Worm (Caenorhabditis elegans) whole organism, L1 larva: Measurements from ENCODE around the gene otpl-4.

Experiments
- C04F5.9 ChIP-seq: sonication (generic microtip); optimal IDR thresholded peaks from 2 replicates; lab custom pipeline; 2016; ENCODE audit warnings: missing genetic modification characterization, missing compliant biosample characterization
- C34B4.2 ChIP-seq: sonication (generic microtip); optimal IDR thresholded peaks from 2 replicates; lab custom pipeline; 2017; ENCODE audit warnings: mild to moderate bottlenecking, missing genetic modification characterization, missing compliant biosample characterization
- Y116A8C.19 ChIP-seq: sonication (generic microtip); optimal IDR thresholded peaks from 2 replicates; lab custom pipeline; 2016; ENCODE audit warnings: missing compliant biosample characterization, missing genetic modification characterization, borderline replicate concordance
- aha-1 ChIP-seq: fragments of 150-350 bp; optimal IDR thresholded peaks from 2 replicates; lab custom pipeline; 2014; ENCODE audit warnings: missing biosample characterization, missing genetic modification characterization
- alr-1 ChIP-seq: fragments of 200-800 bp; sonication (Bioruptor generic); optimal IDR thresholded peaks from 2 replicates; lab custom pipeline; 2018; ENCODE audit warnings: borderline replicate concordance, mild to moderate bottlenecking, missing genetic modification characterization, missing compliant biosample characterization
- ceh-63 ChIP-seq: fragments of 200-800 bp; sonication (Bioruptor generic); optimal IDR thresholded peaks from 2 replicates; lab custom pipeline; 2018; ENCODE audit warnings: mild to moderate bottlenecking, missing genetic modification characterization, missing compliant biosample characterization
- ceh-8 ChIP-seq: fragments of 200-800 bp; sonication (Bioruptor generic); optimal IDR thresholded peaks from 2 replicates; lab custom pipeline; 2018; ENCODE audit warnings: mild to moderate bottlenecking, missing genetic modification characterization, moderate library complexity, missing compliant biosample characterization
- ceh-82 ChIP-seq, 3 experiments: fragments of 150-350 bp in 1 of 3; sonication (generic microtip) in 2 of 3; optimal IDR thresholded peaks; 2 replicates each; lab custom pipeline; 2014 to 2017; ENCODE audit warnings: missing biosample characterization in 3 of 3, missing genetic modification characterization in 3 of 3
- ceh-88 ChIP-seq: fragments of 200-800 bp; sonication (Bioruptor generic); IDR thresholded peaks from 2 replicates; pipeline ENCODE4 v1.3.6; 2022; ENCODE audit warnings: missing genetic modification characterization, missing compliant biosample characterization
- dpl-1 ChIP-seq, 3 experiments: fragments of 150-350 bp in 2 of 3; sonication (generic microtip) in 1 of 3; optimal IDR thresholded peaks; 2 replicates each; lab custom pipeline; 2014 to 2017; ENCODE audit warnings: missing biosample characterization in 3 of 3, missing genetic modification characterization in 3 of 3, missing genetic modification reagents in 3 of 3
- dsc-1 ChIP-seq: sonication (generic microtip); optimal IDR thresholded peaks from 2 replicates; lab custom pipeline; 2016; ENCODE audit warnings: mild to moderate bottlenecking, missing genetic modification characterization, missing compliant biosample characterization
- efl-1 ChIP-seq, 4 experiments: fragments of 150-350 bp; optimal IDR thresholded peaks in 3 of 4; peaks in 1 of 4; 1 replicate in 1 of 4; 2 replicates in 3 of 4; lab custom pipeline; 2014; ENCODE audit warnings: missing biosample characterization in 2 of 4, missing genetic modification characterization in 2 of 4, missing genetic modification reagents in 2 of 4
- efl-3 ChIP-seq: fragments of 200-800 bp; sonication (Bioruptor generic); optimal IDR thresholded peaks from 2 replicates; lab custom pipeline; 2018; ENCODE audit warnings: mild to moderate bottlenecking, missing genetic modification characterization, missing compliant biosample characterization
- egl-27 ChIP-seq, 2 experiments: fragments of 150-350 bp in 1 of 2; sonication (generic microtip); optimal IDR thresholded peaks; 3 replicates each; lab custom pipeline; 2017 to 2018; ENCODE audit warnings: missing biosample characterization in 2 of 2, missing genetic modification characterization in 2 of 2, missing genetic modification reagents in 2 of 2
- elt-3 ChIP-seq, 6 experiments: fragments of 150-350 bp in 1 of 6; sonication (generic microtip); optimal IDR thresholded peaks; 2 replicates each; lab custom pipeline; 2017 to 2018; ENCODE audit warnings: missing biosample characterization in 6 of 6, missing genetic modification characterization in 6 of 6, inconsistent platforms in 1 of 6
- ets-5 ChIP-seq: fragments of 200-800 bp; sonication (Bioruptor generic); IDR thresholded peaks from 2 replicates; pipeline ENCODE4 v1.3.6; 2022; ENCODE audit warnings: missing genetic modification characterization, missing compliant biosample characterization
- fkh-10 ChIP-seq: sonication (generic microtip); optimal IDR thresholded peaks from 2 replicates; lab custom pipeline; 2017; ENCODE audit warnings: missing biosample characterization, missing genetic modification reagents, missing genetic modification characterization
- fkh-8 ChIP-seq: sonication (generic microtip); optimal IDR thresholded peaks from 2 replicates; lab custom pipeline; 2016; ENCODE audit warnings: mild to moderate bottlenecking, missing genetic modification characterization, missing compliant biosample characterization
- fos-1 ChIP-seq: fragments of 150-350 bp; optimal IDR thresholded peaks from 2 replicates; lab custom pipeline; 2014; ENCODE audit warnings: missing biosample characterization, missing genetic modification characterization
- grh-1 ChIP-seq: fragments of 200-800 bp; sonication (Bioruptor generic); IDR thresholded peaks from 2 replicates; pipeline ENCODE4 v1.3.6; 2022; ENCODE audit warnings: missing genetic modification reagents, missing genetic modification characterization, missing compliant biosample characterization
- hpl-2 ChIP-seq: fragments of 150-350 bp; optimal IDR thresholded peaks from 2 replicates; lab custom pipeline; 2014; ENCODE audit warnings: missing biosample characterization, missing genetic modification reagents, missing genetic modification characterization
- isw-1 ChIP-seq: fragments of 200-800 bp; sonication (Bioruptor generic); IDR thresholded peaks from 2 replicates; pipeline ENCODE4 v1.3.6; 2022; ENCODE audit warnings: missing genetic modification characterization, missing compliant biosample characterization
- lin-14 ChIP-seq: fragments of 200-800 bp; sonication (Bioruptor generic); optimal IDR thresholded peaks from 2 replicates; lab custom pipeline; 2018; ENCODE audit warnings: mild to moderate bottlenecking, missing genetic modification characterization, moderate library complexity, missing compliant biosample characterization
- lin-15B ChIP-seq: fragments of 150-350 bp; sonication (generic microtip); optimal IDR thresholded peaks from 3 replicates; lab custom pipeline; 2014; ENCODE audit warnings: missing biosample characterization, missing genetic modification characterization
- lin-35 ChIP-seq, 2 experiments: fragments of 150-350 bp; optimal IDR thresholded peaks; 2 replicates each; lab custom pipeline; 2014; ENCODE audit warnings: missing biosample characterization in 2 of 2, missing genetic modification characterization in 2 of 2, missing genetic modification reagents in 2 of 2
- mab-9 ChIP-seq: fragments of 200-800 bp; sonication (Bioruptor generic); IDR thresholded peaks from 2 replicates; pipeline ENCODE4 v1.3.6; 2022; ENCODE audit warnings: missing genetic modification reagents, missing genetic modification characterization, missing compliant biosample characterization
- mep-1 ChIP-seq: fragments of 150-350 bp; optimal IDR thresholded peaks from 2 replicates; lab custom pipeline; 2014; ENCODE audit warnings: missing biosample characterization, missing genetic modification characterization
- nhr-12 ChIP-seq: sonication (generic microtip); optimal IDR thresholded peaks from 2 replicates; lab custom pipeline; 2017; ENCODE audit warnings: missing biosample characterization, missing genetic modification characterization
- nhr-19 ChIP-seq: fragments of 200-800 bp; sonication (Bioruptor generic); conservative IDR thresholded peaks from 2 replicates; pipeline ENCODE4 v1.3.6; 2022; ENCODE audit warnings: missing genetic modification characterization, missing compliant biosample characterization
- nhr-20 ChIP-seq: sonication (generic microtip); optimal IDR thresholded peaks from 2 replicates; lab custom pipeline; 2016; ENCODE audit warnings: mild to moderate bottlenecking, missing genetic modification characterization, missing compliant biosample characterization
- nhr-28 ChIP-seq: fragments of 150-350 bp; optimal IDR thresholded peaks from 2 replicates; lab custom pipeline; 2014; ENCODE audit warnings: missing biosample characterization, missing genetic modification characterization
- nhr-47 ChIP-seq: sonication (generic microtip); optimal IDR thresholded peaks from 2 replicates; lab custom pipeline; 2016; ENCODE audit warnings: mild to moderate bottlenecking, missing genetic modification characterization, moderate library complexity, missing compliant biosample characterization
- nhr-71 ChIP-seq: sonication (generic microtip); optimal IDR thresholded peaks from 2 replicates; lab custom pipeline; 2016; ENCODE audit warnings: mild to moderate bottlenecking, missing genetic modification characterization, moderate library complexity, missing compliant biosample characterization
- nhr-77 ChIP-seq: fragments of 150-350 bp; optimal IDR thresholded peaks from 2 replicates; lab custom pipeline; 2014; ENCODE audit warnings: missing biosample characterization, missing genetic modification characterization
- nhr-85 ChIP-seq: sonication (generic microtip); peaks from one replicate; lab custom pipeline; 2016; ENCODE audit warnings: missing genetic modification characterization, inconsistent platforms, missing compliant biosample characterization
- pag-3 ChIP-seq: sonication (generic microtip); optimal IDR thresholded peaks from 2 replicates; lab custom pipeline; 2017; ENCODE audit warnings: missing genetic modification characterization, mild to moderate bottlenecking, missing compliant biosample characterization, antibody characterized with exemption, borderline replicate concordance; ENCODE audit not compliant: insufficient read depth
- pqm-1 ChIP-seq: sonication (generic microtip); optimal IDR thresholded peaks from 3 replicates; lab custom pipeline; 2017; ENCODE audit warnings: missing biosample characterization, missing genetic modification characterization
- rnt-1 ChIP-seq: sonication (generic microtip); optimal IDR thresholded peaks from 2 replicates; lab custom pipeline; 2016; ENCODE audit warnings: mild to moderate bottlenecking, missing genetic modification characterization, moderate library complexity, missing compliant biosample characterization
- skn-1 ChIP-seq: fragments of 150-350 bp; optimal IDR thresholded peaks from 2 replicates; lab custom pipeline; 2014; ENCODE audit warnings: missing biosample characterization, missing genetic modification characterization
- snpc-4 ChIP-seq: fragments of 150-350 bp; optimal IDR thresholded peaks from 2 replicates; lab custom pipeline; 2014; ENCODE audit warnings: missing biosample characterization, missing genetic modification characterization
- snu-23 ChIP-seq: sonication (generic microtip); optimal IDR thresholded peaks from 2 replicates; lab custom pipeline; 2016; ENCODE audit warnings: missing genetic modification characterization, missing compliant biosample characterization
- sptf-1 ChIP-seq: fragments of 150-350 bp; optimal IDR thresholded peaks from 2 replicates; lab custom pipeline; 2014; ENCODE audit warnings: missing biosample characterization, missing genetic modification characterization
- swsn-7 ChIP-seq: sonication (generic microtip); optimal IDR thresholded peaks from 2 replicates; lab custom pipeline; 2016; ENCODE audit warnings: missing genetic modification characterization, missing compliant biosample characterization
- tbx-2 ChIP-seq: sonication (generic microtip); optimal IDR thresholded peaks from 2 replicates; lab custom pipeline; 2016; ENCODE audit warnings: missing genetic modification characterization, missing compliant biosample characterization
- tlp-1 ChIP-seq: fragments of 150-350 bp; optimal IDR thresholded peaks from 2 replicates; lab custom pipeline; 2014; ENCODE audit warnings: missing biosample characterization, missing genetic modification characterization
- unc-30 ChIP-seq: sonication (generic microtip); optimal IDR thresholded peaks from 2 replicates; lab custom pipeline; 2017; ENCODE audit warnings: missing biosample characterization, missing genetic modification characterization
- unc-86 ChIP-seq: sonication (generic microtip); optimal IDR thresholded peaks from 2 replicates; lab custom pipeline; 2016; ENCODE audit warnings: missing genetic modification characterization, missing compliant biosample characterization
- vab-15 ChIP-seq: sonication (generic microtip); optimal IDR thresholded peaks from 2 replicates; lab custom pipeline; 2017; ENCODE audit warnings: missing genotype, mild to moderate bottlenecking, missing genetic modification characterization, missing compliant biosample characterization
- xbp-1 ChIP-seq: sonication (generic microtip); optimal IDR thresholded peaks from 2 replicates; lab custom pipeline; 2016; ENCODE audit warnings: missing genetic modification characterization, missing compliant biosample characterization
- zag-1 ChIP-seq: fragments of 150-350 bp; optimal IDR thresholded peaks from 2 replicates; lab custom pipeline; 2014; ENCODE audit warnings: missing biosample characterization, missing genetic modification characterization
- zip-4 ChIP-seq: fragments of 200-800 bp; sonication (Bioruptor generic); optimal IDR thresholded peaks from 2 replicates; lab custom pipeline; 2018; ENCODE audit warnings: mild to moderate bottlenecking, missing genetic modification characterization, moderate library complexity, missing compliant biosample characterization
- ztf-4 ChIP-seq: fragments of 150-350 bp; optimal IDR thresholded peaks from 2 replicates; lab custom pipeline; 2014; ENCODE audit warnings: missing biosample characterization, missing genetic modification characterization

The otpl-4 gene

ce11 chrV:8500348-8500747 lies 36.8 kb upstream of the otpl-4 start:
- peak; percentile 95 for TF ChIP-seq nhr-85 (tag; lab: Kevin White, UChicago)
- peak; percentile 70 for TF ChIP-seq isw-1 (GFP tag; lab: Robert Waterston, UW)
- peak; percentile 39 for TF ChIP-seq nhr-12 (tag; lab: Kevin White, UChicago)
- peak; percentile 62 for TF ChIP-seq skn-1 (tag; lab: Kevin White, UChicago)
- TF ChIP-seq swsn-7 (tag; lab: Kevin White, UChicago), result peak; percentile 94
- TF ChIP-seq efl-1 (optimal IDR thresholded peaks at IDR 0.05; lab: Kevin White, UChicago), result peak; percentile 73 to 81
- TF ChIP-seq efl-1 (GFP tag; optimal IDR thresholded peaks at IDR 0.05 in 1 of 2; lab: Kevin White, UChicago), result peak; percentile 62 to 98
- peak; percentile 78 for TF ChIP-seq C34B4.2 (tag; lab: Kevin White, UChicago)
- peak; percentile 89 for TF ChIP-seq grh-1
- TF ChIP-seq dsc-1 (tag; lab: Kevin White, UChicago), result peak; percentile 95
- peak; percentile 85 for TF ChIP-seq lin-14 (GFP tag; lab: Kevin White, UChicago)
- TF ChIP-seq zip-4 (GFP tag; lab: Kevin White, UChicago), result peak; percentile 86
- TF ChIP-seq Y116A8C.19, result peak; percentile 35
- peak; percentile 89 for TF ChIP-seq unc-86 (tag; lab: Kevin White, UChicago)
- peak; percentile 55 for TF ChIP-seq fkh-10 (GFP tag; lab: Kevin White, UChicago)
- TF ChIP-seq nhr-28 (tag; lab: Kevin White, UChicago), result no peak
- no peak for TF ChIP-seq sptf-1 (tag; lab: Kevin White, UChicago)
- peak; percentile 93 for TF ChIP-seq tbx-2
- TF ChIP-seq elt-3 (tag; optimal IDR thresholded peaks at IDR 0.05; lab: Kevin White, UChicago), result peak; percentile 9 to 87 (median 42)
- TF ChIP-seq lin-35 (GFP tag; optimal IDR thresholded peaks at IDR 0.05; lab: Kevin White, UChicago), result peak; percentile 70 to 83
- peak; percentile 92 for TF ChIP-seq ztf-4 (tag; lab: Kevin White, UChicago)
- no peak for TF ChIP-seq alr-1 (tag; lab: Kevin White, UChicago)
- peak in 1 of 2 experiments; percentile 34 for TF ChIP-seq egl-27 (tag; optimal IDR thresholded peaks at IDR 0.05; lab: Kevin White, UChicago)
- no peak for TF ChIP-seq zag-1 (tag; lab: Kevin White, UChicago)
- peak; percentile 97 for TF ChIP-seq nhr-47 (tag; lab: Kevin White, UChicago)
- TF ChIP-seq fos-1 (tag; lab: Kevin White, UChicago), result peak; percentile 89
- TF ChIP-seq nhr-19 (GFP tag; lab: Robert Waterston, UW), result peak; percentile 95
- peak; percentile 68 for TF ChIP-seq C04F5.9
- 0 out of 2 replicates have a peak, but pooled peaks have one; percentile 20 for TF ChIP-seq ets-5 (GFP tag; lab: Robert Waterston, UW)
- TF ChIP-seq aha-1 (tag; lab: Kevin White, UChicago), result peak; percentile 68
- TF ChIP-seq unc-30 (tag; lab: Kevin White, UChicago), result peak; percentile 31
- TF ChIP-seq ceh-88 (GFP tag; lab: Robert Waterston, UW), result peak; percentile 85
- peak; percentile 99 for TF ChIP-seq efl-3 (GFP tag; lab: Kevin White, UChicago)
- TF ChIP-seq mep-1 (tag; lab: Kevin White, UChicago), result peak; percentile 93
- TF ChIP-seq snpc-4 (tag; lab: Kevin White, UChicago), result peak; percentile 100
- TF ChIP-seq ceh-8, result peak; percentile 96
- peak; percentile 39 to 74 (median 72) for TF ChIP-seq dpl-1 (GFP tag; optimal IDR thresholded peaks at IDR 0.05; lab: Kevin White, UChicago)
- TF ChIP-seq xbp-1 (tag; lab: Kevin White, UChicago), result peak; percentile 91
- peak; percentile 93 for TF ChIP-seq nhr-20 (tag; lab: Kevin White, UChicago)
- TF ChIP-seq nhr-71 (tag; lab: Kevin White, UChicago), result peak; percentile 94
- peak; percentile 89 to 98 (median 96) for TF ChIP-seq ceh-82 (tag; optimal IDR thresholded peaks at IDR 0.05; lab: Kevin White, UChicago)
- peak; percentile 86 for TF ChIP-seq mab-9 (GFP tag; lab: Robert Waterston, UW)
- peak; percentile 30 for TF ChIP-seq fkh-8 (tag; lab: Kevin White, UChicago)
- TF ChIP-seq pqm-1 (tag; lab: Kevin White, UChicago), result no peak
- peak; percentile 39 for TF ChIP-seq pag-3 (tag; lab: Kevin White, UChicago)
- TF ChIP-seq ceh-63, result peak; percentile 2
- peak; percentile 62 for TF ChIP-seq vab-15 (tag; lab: Kevin White, UChicago)
- no peak for TF ChIP-seq lin-15B (tag; lab: Kevin White, UChicago)
- TF ChIP-seq snu-23 (GFP tag; lab: Kevin White, UChicago), result peak; percentile 96
- peak; percentile 64 for TF ChIP-seq nhr-77 (tag; lab: Kevin White, UChicago)
- peak; percentile 97 for TF ChIP-seq rnt-1 (tag; lab: Kevin White, UChicago)
- peak; percentile 59 for TF ChIP-seq hpl-2 (GFP tag; lab: Kevin White, UChicago)
- TF ChIP-seq tlp-1, result peak; percentile 55
